Fruit fly (Drosophila melanogaster) whole organism, embryonic: Measurements from ENCODE around the gene CG46303.

Experiments
- CG3163 ChIP-seq: fragments of 200-800 bp; sonication (Bioruptor generic); optimal IDR thresholded peaks from 3 replicates; lab custom pipeline; 2016; ENCODE audit warnings: missing biosample characterization, missing genetic modification characterization
- CTCF ChIP-seq: fragments of 200-800 bp; sonication (Bioruptor generic); optimal IDR thresholded peaks from 2 replicates; lab custom pipeline; 2017; ENCODE audit warnings: missing biosample characterization, mild to moderate bottlenecking, missing genetic modification characterization, moderate library complexity
- Chrac-16 ChIP-seq: fragments of 200-800 bp; sonication (Bioruptor generic); optimal IDR thresholded peaks from 3 replicates; lab custom pipeline; 2016; ENCODE audit warnings: missing biosample characterization, missing genetic modification characterization
- Usf ChIP-seq: fragments of 200-800 bp; sonication (Bioruptor generic); optimal IDR thresholded peaks from 2 replicates; lab custom pipeline; 2017; ENCODE audit warnings: missing genotype, missing biosample characterization, missing genetic modification characterization
- bigmax ChIP-seq: fragments of 200-800 bp; sonication (Bioruptor generic); optimal IDR thresholded peaks from 2 replicates; lab custom pipeline; 2018; ENCODE audit warnings: missing biosample characterization, mild to moderate bottlenecking, missing genetic modification characterization
- en ChIP-seq: fragments of 200-800 bp; sonication (Bioruptor generic); optimal IDR thresholded peaks from 2 replicates; lab custom pipeline; 2016; ENCODE audit warnings: missing biosample characterization, missing genetic modification characterization
- hb ChIP-seq: fragments of 200-800 bp; sonication (Bioruptor generic); IDR thresholded peaks from 3 replicates; pipeline ENCODE4 v1.3.6; 2022; ENCODE audit warnings: missing biosample characterization, missing genetic modification characterization; ENCODE audit not compliant: partially characterized antibody
- insv ChIP-seq, 2 experiments: fragments of 200-800 bp; sonication (Bioruptor generic); optimal IDR thresholded peaks; 3 replicates each; lab custom pipeline; 2016 to 2018; ENCODE audit warnings: missing biosample characterization in 2 of 2, missing genetic modification characterization in 2 of 2

- TF ChIP-seq insv (GFP tag; optimal IDR thresholded peaks at IDR 0.05; lab: Kevin White, UChicago) (no peak), CG3163 (GFP tag; lab: Kevin White, UChicago) (no peak), en (GFP tag; lab: Kevin White, UChicago) (no peak), hb (no peak), bigmax (no peak), Chrac-16 (GFP tag; lab: Kevin White, UChicago) (no peak), Usf (GFP tag; lab: Kevin White, UChicago) (no peak), CTCF (no peak)
These were observed 49.6 kb downstream of the CG46303 start for dm6 chr3R:5871393-5871792.
